Worm (Caenorhabditis elegans) whole organism, midembryonic: Measurements from ENCODE around the gene Y58A7A.4.
"Not testable (repeated sequence)": the region's sequence is repeated elsewhere in the genome, so short reads cannot be mapped to it uniquely, and the experiment has no call there.

Experiments
- T22C8.4 ChIP-seq: fragments of 200-800 bp; sonication (Bioruptor generic); IDR thresholded peaks from 2 replicates; pipeline ENCODE4 v1.3.6; 2022; ENCODE audit warnings: missing genetic modification characterization, missing compliant biosample characterization
- cog-1 ChIP-seq: sonication (generic microtip); optimal IDR thresholded peaks from 2 replicates; lab custom pipeline; 2016; ENCODE audit warnings: missing genetic modification characterization, missing compliant biosample characterization
- flt-1 ChIP-seq: fragments of 200-800 bp; sonication (Bioruptor generic); IDR thresholded peaks from 2 replicates; pipeline ENCODE4 v1.3.6; 2022; ENCODE audit warnings: missing genetic modification characterization, missing compliant biosample characterization
- klf-2 ChIP-seq: fragments of 200-800 bp; sonication (Bioruptor generic); conservative IDR thresholded peaks from 2 replicates; pipeline ENCODE4 v1.3.6; 2022; ENCODE audit warnings: missing genetic modification reagents, missing genetic modification characterization, missing compliant biosample characterization
- med-1 ChIP-seq: sonication (generic microtip); optimal IDR thresholded peaks from 2 replicates; lab custom pipeline; 2017; ENCODE audit warnings: missing genetic modification characterization, mild to moderate bottlenecking, missing compliant biosample characterization, antibody characterized with exemption, missing genetic modification reagents; ENCODE audit not compliant: insufficient read depth
- ref-1 ChIP-seq: fragments of 200-800 bp; sonication (Bioruptor generic); conservative IDR thresholded peaks from 2 replicates; pipeline ENCODE4 v1.3.6; 2022; ENCODE audit warnings: missing genetic modification reagents, missing genetic modification characterization, missing compliant biosample characterization
- tab-1 ChIP-seq: fragments of 200-800 bp; sonication (Bioruptor generic); IDR thresholded peaks from 2 replicates; pipeline ENCODE4 v1.3.6; 2022; ENCODE audit warnings: missing genetic modification characterization, missing compliant biosample characterization
- ztf-23 ChIP-seq: fragments of 200-800 bp; sonication (Bioruptor generic); IDR thresholded peaks from 2 replicates; pipeline ENCODE4 v1.3.6; 2022; ENCODE audit warnings: missing genetic modification reagents, missing genetic modification characterization, missing compliant biosample characterization
- ztf-29 ChIP-seq: fragments of 200-800 bp; sonication (Bioruptor generic); IDR thresholded peaks from 2 replicates; pipeline ENCODE4 v1.3.6; 2022; ENCODE audit warnings: missing genetic modification reagents, missing genetic modification characterization, missing compliant biosample characterization

ce11 chrV:5075343-5075742, 9.5 kb downstream of the Y58A7A.4 start:
- not testable (repeated sequence) for TF ChIP-seq ztf-29 (GFP tag; lab: Robert Waterston, UW); T22C8.4 (GFP tag; lab: Robert Waterston, UW); cog-1 (tag; lab: Kevin White, UChicago); med-1 (GFP tag; lab: Kevin White, UChicago)
- peak; percentile 68; the same call in 1 of the 2 replicates for TF ChIP-seq flt-1 (GFP tag; lab: Robert Waterston, UW)
- peak; percentile 89 for TF ChIP-seq klf-2 (GFP tag; lab: Robert Waterston, UW)
- peak; percentile 95 for TF ChIP-seq ztf-23 (GFP tag; lab: Robert Waterston, UW)
- peak; percentile 82; the same call in 1 of the 2 replicates for TF ChIP-seq tab-1 (GFP tag; lab: Robert Waterston, UW)
- TF ChIP-seq ref-1 (GFP tag; lab: Robert Waterston, UW), result peak; percentile 90
